Worm (Caenorhabditis elegans): ENCODE measurements around the gene srh-79.

DNA sequence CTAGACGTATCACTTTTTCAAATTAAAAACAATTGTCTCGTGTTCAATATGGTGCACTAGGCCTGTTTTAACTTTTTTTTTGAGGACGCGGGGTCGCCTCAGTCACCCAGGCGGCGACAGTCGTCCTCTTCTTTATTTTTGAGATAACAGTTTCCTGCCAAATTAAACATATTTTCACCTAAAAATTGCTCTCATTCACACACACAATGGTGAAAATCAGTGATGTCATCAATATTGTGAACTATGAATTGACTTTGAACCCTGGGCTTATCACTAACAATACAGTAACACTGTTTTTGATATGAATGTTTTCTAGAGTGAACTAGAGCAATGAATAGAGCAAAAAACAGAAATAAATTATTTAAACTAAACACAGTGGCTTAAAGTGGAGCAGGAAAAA is 23.8 kb downstream of the srh-79 start:
- no peak for TF ChIP-seq him-1 (tag; optimal IDR thresholded peaks at IDR 0.05)
- TF ChIP-seq W03F9.2 (tag; optimal IDR thresholded peaks at IDR 0.05): no peak
- TF ChIP-seq dao-5 (tag; optimal IDR thresholded peaks at IDR 0.05): no peak
